Worm (Caenorhabditis elegans): ENCODE measurements around the gene chil-19.

- TF ChIP-seq unc-86 (tag; optimal IDR thresholded peaks at IDR 0.05) (no peak), syd-9 (tag; optimal IDR thresholded peaks at IDR 0.05) (no peak), ceh-9 (tag; optimal IDR thresholded peaks at IDR 0.05) (no peak), fkh-10 (GFP tag; optimal IDR thresholded peaks at IDR 0.05) (no peak), ceh-34 (tag; optimal IDR thresholded peaks at IDR 0.05) (no peak), ceh-31 (tag; optimal IDR thresholded peaks at IDR 0.05) (no peak), tbx-2 (tag; optimal IDR thresholded peaks at IDR 0.05) (no peak)
These were observed 11.9 kb upstream of the chil-19 start, which contains the start of gene chil-22 for ce11 chrII:9466095-9466494.

All from whole organism, late embryonic.